Worm (Caenorhabditis elegans) whole organism, early embryonic: Measurements from ENCODE around the gene R13D11.3.

ENCODE experiments used
- F13C5.2 ChIP-seq: sonication (generic microtip); optimal IDR thresholded peaks from 2 replicates; lab custom pipeline; 2017; ENCODE audit warnings: mild to moderate bottlenecking, missing genetic modification characterization, inconsistent platforms, missing compliant biosample characterization
- ama-1 ChIP-seq: fragments of 150-350 bp; optimal IDR thresholded peaks from 2 replicates; lab custom pipeline; 2014
- ceh-36 ChIP-seq: sonication (generic microtip); optimal IDR thresholded peaks from 2 replicates; lab custom pipeline; 2016; ENCODE audit warnings: missing genetic modification characterization, inconsistent platforms, missing compliant biosample characterization
- ets-7 ChIP-seq: sonication (generic microtip); optimal IDR thresholded peaks from 2 replicates; lab custom pipeline; 2016; ENCODE audit warnings: missing genotype, missing genetic modification characterization, missing compliant biosample characterization
- flt-1 ChIP-seq: fragments of 200-800 bp; sonication (Bioruptor generic); IDR thresholded peaks from 2 replicates; pipeline ENCODE4 v1.3.6; 2022; ENCODE audit warnings: missing genetic modification characterization, missing compliant biosample characterization
- hnd-1 ChIP-seq: sonication (generic microtip); optimal IDR thresholded peaks from 2 replicates; lab custom pipeline; 2016; ENCODE audit warnings: missing genetic modification characterization, missing compliant biosample characterization
- pes-1 ChIP-seq: fragments of 200-800 bp; sonication (Bioruptor generic); IDR thresholded peaks from 2 replicates; pipeline ENCODE4 v1.3.6; 2022; ENCODE audit warnings: missing genetic modification reagents, missing genetic modification characterization, missing compliant biosample characterization
- scrt-1 ChIP-seq: fragments of 200-800 bp; sonication (Bioruptor generic); IDR thresholded peaks from 2 replicates; pipeline ENCODE4 v1.3.6; 2022; ENCODE audit warnings: missing genetic modification characterization, missing compliant biosample characterization
- sea-1 ChIP-seq: fragments of 200-800 bp; sonication (Bioruptor generic); conservative IDR thresholded peaks from 2 replicates; pipeline ENCODE4 v1.3.6; 2022; ENCODE audit warnings: missing genetic modification characterization, missing compliant biosample characterization
- tbx-37 ChIP-seq: fragments of 200-800 bp; sonication (Bioruptor generic); conservative IDR thresholded peaks from 2 replicates; pipeline ENCODE4 v1.3.6; 2022; ENCODE audit warnings: missing genetic modification reagents, missing genetic modification characterization, missing compliant biosample characterization
- tra-4 ChIP-seq: sonication (generic microtip); optimal IDR thresholded peaks from 2 replicates; lab custom pipeline; 2017; ENCODE audit warnings: missing genetic modification characterization, missing compliant biosample characterization

Gene R13D11.3

ce11 chrV:854966-855365 is 40.1 kb downstream of the R13D11.3 start, which contains the start of gene K09C6.9:
Gene K09C6.9, minus strand, starts transcription at chrV:855066.
- no peak for TF ChIP-seq sea-1

ce11 chrV:856549-856948 is 41.7 kb downstream of the R13D11.3 start, which contains the start of gene K09C6.2:
Gene K09C6.2, plus strand, starts transcription at chrV:856849.
- no peak for TF ChIP-seq hnd-1
- TF ChIP-seq scrt-1 (GFP tag; lab: Robert Waterston, UW) = no peak

ce11 chrV:858841-859456 is 44.1 kb downstream of the R13D11.3 start:
- TF ChIP-seq hnd-1 = no peak
- TF ChIP-seq flt-1 (GFP tag; lab: Robert Waterston, UW) = peak; percentile 44; the same call in 1 of the 2 replicates
- no peak for TF ChIP-seq ets-7 (tag; lab: Kevin White, UChicago)
- TF ChIP-seq ama-1 (lab: Kevin White, UChicago) = no peak
- TF ChIP-seq tbx-37 (GFP tag; lab: Robert Waterston, UW) = no peak
- peak; percentile 62 for TF ChIP-seq pes-1 (GFP tag; lab: Robert Waterston, UW)
- no peak for TF ChIP-seq tra-4
- no peak for TF ChIP-seq ceh-36 (tag; lab: Kevin White, UChicago)
- TF ChIP-seq F13C5.2 (tag; lab: Kevin White, UChicago) = no peak
